Worm (Caenorhabditis elegans) whole organism, L1 larva: Measurements from ENCODE around the gene F21C10.4.

Source experiments
- C04F5.9 ChIP-seq: sonication (generic microtip); optimal IDR thresholded peaks from 2 replicates; lab custom pipeline; 2016; ENCODE audit warnings: missing genetic modification characterization, missing compliant biosample characterization
- C16A3.4 ChIP-seq: fragments of 150-350 bp; optimal IDR thresholded peaks from 2 replicates; lab custom pipeline; 2014; ENCODE audit warnings: missing biosample characterization, missing genetic modification characterization
- aly-2 ChIP-seq: fragments of 150-350 bp; optimal IDR thresholded peaks from 2 replicates; lab custom pipeline; 2014; ENCODE audit warnings: missing biosample characterization, missing genetic modification characterization
- ama-1 ChIP-seq: fragments of 150-350 bp; optimal IDR thresholded peaks from 2 replicates; lab custom pipeline; 2014
- blmp-1 ChIP-seq: fragments of 150-350 bp; optimal IDR thresholded peaks from 2 replicates; lab custom pipeline; 2014; ENCODE audit warnings: missing biosample characterization, missing genetic modification characterization
- ceh-63 ChIP-seq: fragments of 200-800 bp; sonication (Bioruptor generic); optimal IDR thresholded peaks from 2 replicates; lab custom pipeline; 2018; ENCODE audit warnings: mild to moderate bottlenecking, missing genetic modification characterization, missing compliant biosample characterization
- efl-1 ChIP-seq, 4 experiments: fragments of 150-350 bp; optimal IDR thresholded peaks in 3 of 4; peaks in 1 of 4; 1 replicate in 1 of 4; 2 replicates in 3 of 4; lab custom pipeline; 2014; ENCODE audit warnings: missing biosample characterization in 2 of 4, missing genetic modification characterization in 2 of 4, missing genetic modification reagents in 2 of 4
- egl-13 ChIP-seq: sonication (generic microtip); optimal IDR thresholded peaks from 2 replicates; lab custom pipeline; 2016; ENCODE audit warnings: missing genotype, missing genetic modification reagents, missing genetic modification characterization, missing compliant biosample characterization
- elt-2 ChIP-seq: sonication (generic microtip); optimal IDR thresholded peaks from 2 replicates; lab custom pipeline; 2016; ENCODE audit warnings: missing genetic modification characterization, mild to moderate bottlenecking, inconsistent platforms, missing compliant biosample characterization, missing genetic modification reagents
- elt-3 ChIP-seq, 6 experiments: fragments of 150-350 bp in 1 of 6; sonication (generic microtip); optimal IDR thresholded peaks; 2 replicates each; lab custom pipeline; 2017 to 2018; ENCODE audit warnings: missing biosample characterization in 6 of 6, missing genetic modification characterization in 6 of 6, inconsistent platforms in 1 of 6
- grh-1 ChIP-seq: fragments of 200-800 bp; sonication (Bioruptor generic); IDR thresholded peaks from 2 replicates; pipeline ENCODE4 v1.3.6; 2022; ENCODE audit warnings: missing genetic modification reagents, missing genetic modification characterization, missing compliant biosample characterization
- isw-1 ChIP-seq: fragments of 200-800 bp; sonication (Bioruptor generic); IDR thresholded peaks from 2 replicates; pipeline ENCODE4 v1.3.6; 2022; ENCODE audit warnings: missing genetic modification characterization, missing compliant biosample characterization
- jun-1 ChIP-seq: fragments of 150-350 bp; optimal IDR thresholded peaks from 2 replicates; lab custom pipeline; 2014; ENCODE audit warnings: missing biosample characterization, missing genetic modification reagents, missing genetic modification characterization
- lin-14 ChIP-seq: fragments of 200-800 bp; sonication (Bioruptor generic); optimal IDR thresholded peaks from 2 replicates; lab custom pipeline; 2018; ENCODE audit warnings: mild to moderate bottlenecking, missing genetic modification characterization, moderate library complexity, missing compliant biosample characterization
- lin-35 ChIP-seq, 2 experiments: fragments of 150-350 bp; optimal IDR thresholded peaks; 2 replicates each; lab custom pipeline; 2014; ENCODE audit warnings: missing biosample characterization in 2 of 2, missing genetic modification characterization in 2 of 2, missing genetic modification reagents in 2 of 2
- mab-9 ChIP-seq: fragments of 200-800 bp; sonication (Bioruptor generic); IDR thresholded peaks from 2 replicates; pipeline ENCODE4 v1.3.6; 2022; ENCODE audit warnings: missing genetic modification reagents, missing genetic modification characterization, missing compliant biosample characterization
- mdl-1 ChIP-seq, 2 experiments: fragments of 150-350 bp; optimal IDR thresholded peaks; 2 replicates each; lab custom pipeline; 2014 to 2017; ENCODE audit warnings: missing biosample characterization in 2 of 2, missing genetic modification characterization in 2 of 2, inconsistent platforms in 1 of 2
- mef-2 ChIP-seq: fragments of 150-350 bp; optimal IDR thresholded peaks from 2 replicates; lab custom pipeline; 2014; ENCODE audit warnings: missing biosample characterization, missing genetic modification characterization
- mep-1 ChIP-seq: fragments of 150-350 bp; optimal IDR thresholded peaks from 2 replicates; lab custom pipeline; 2014; ENCODE audit warnings: missing biosample characterization, missing genetic modification characterization
- nhr-19 ChIP-seq: fragments of 200-800 bp; sonication (Bioruptor generic); conservative IDR thresholded peaks from 2 replicates; pipeline ENCODE4 v1.3.6; 2022; ENCODE audit warnings: missing genetic modification characterization, missing compliant biosample characterization
- nhr-20 ChIP-seq: sonication (generic microtip); optimal IDR thresholded peaks from 2 replicates; lab custom pipeline; 2016; ENCODE audit warnings: mild to moderate bottlenecking, missing genetic modification characterization, missing compliant biosample characterization
- nhr-47 ChIP-seq: sonication (generic microtip); optimal IDR thresholded peaks from 2 replicates; lab custom pipeline; 2016; ENCODE audit warnings: mild to moderate bottlenecking, missing genetic modification characterization, moderate library complexity, missing compliant biosample characterization
- nhr-71 ChIP-seq: sonication (generic microtip); optimal IDR thresholded peaks from 2 replicates; lab custom pipeline; 2016; ENCODE audit warnings: mild to moderate bottlenecking, missing genetic modification characterization, moderate library complexity, missing compliant biosample characterization
- nhr-85 ChIP-seq: sonication (generic microtip); peaks from one replicate; lab custom pipeline; 2016; ENCODE audit warnings: missing genetic modification characterization, inconsistent platforms, missing compliant biosample characterization
- nhr-90 ChIP-seq: sonication (generic microtip); optimal IDR thresholded peaks from 2 replicates; lab custom pipeline; 2016; ENCODE audit warnings: mild to moderate bottlenecking, missing genetic modification characterization, missing compliant biosample characterization; ENCODE audit not compliant: poor library complexity
- snpc-4 ChIP-seq: fragments of 150-350 bp; optimal IDR thresholded peaks from 2 replicates; lab custom pipeline; 2014; ENCODE audit warnings: missing biosample characterization, missing genetic modification characterization
- sptf-1 ChIP-seq: fragments of 150-350 bp; optimal IDR thresholded peaks from 2 replicates; lab custom pipeline; 2014; ENCODE audit warnings: missing biosample characterization, missing genetic modification characterization
- tbx-2 ChIP-seq: sonication (generic microtip); optimal IDR thresholded peaks from 2 replicates; lab custom pipeline; 2016; ENCODE audit warnings: missing genetic modification characterization, missing compliant biosample characterization
- tlp-1 ChIP-seq: fragments of 150-350 bp; optimal IDR thresholded peaks from 2 replicates; lab custom pipeline; 2014; ENCODE audit warnings: missing biosample characterization, missing genetic modification characterization
- ztf-11 ChIP-seq, 2 experiments: sonication (generic microtip); optimal IDR thresholded peaks; 2 replicates each; lab custom pipeline; 2016 to 2017; ENCODE audit warnings: missing genetic modification characterization in 2 of 2, missing biosample characterization in 1 of 2, missing compliant biosample characterization in 1 of 2

The F21C10.4 gene

DNA sequence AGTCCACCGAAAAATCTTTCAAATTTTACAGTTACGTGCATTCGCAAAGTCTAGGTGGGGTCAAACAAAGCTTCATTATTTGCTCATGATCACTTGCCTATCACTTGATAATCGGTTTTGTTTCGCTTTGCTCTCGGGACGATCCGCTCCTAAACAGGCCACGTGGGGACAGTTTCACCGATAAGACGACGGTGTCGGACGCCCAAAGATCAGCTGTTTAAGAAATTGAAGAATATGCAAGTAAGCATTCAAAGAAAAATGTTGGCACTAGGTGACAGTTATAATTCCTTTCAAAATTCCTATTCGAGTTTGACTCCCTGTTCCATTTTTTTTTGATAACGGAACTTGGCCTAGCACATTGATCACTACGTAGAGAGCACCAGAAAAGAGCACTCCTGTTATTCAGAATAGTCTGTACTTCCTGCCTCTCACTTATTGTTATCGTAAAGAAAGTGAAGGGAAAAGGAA lies 46.4 kb upstream of the F21C10.4 start:
- TF ChIP-seq nhr-20 (tag; lab: Kevin White, UChicago) = peak; percentile 33
- TF ChIP-seq nhr-47 = no peak
- TF ChIP-seq mab-9 (GFP tag; lab: Robert Waterston, UW) = no peak
- TF ChIP-seq snpc-4 (tag; lab: Kevin White, UChicago) = no peak
- peak; percentile 25; the same call in 1 of the 2 replicates for TF ChIP-seq nhr-19
- no peak for TF ChIP-seq isw-1
- TF ChIP-seq nhr-71 (tag; lab: Kevin White, UChicago) = peak; percentile 46
- TF ChIP-seq lin-35 (GFP tag; optimal IDR thresholded peaks at IDR 0.05; lab: Kevin White, UChicago) = peak in 1 of 2 experiments; percentile 53
- TF ChIP-seq mdl-1 (tag; optimal IDR thresholded peaks at IDR 0.05; lab: Kevin White, UChicago) = peak in 1 of 2 experiments; percentile 65
- peak; percentile 52 for TF ChIP-seq nhr-90 (tag; lab: Kevin White, UChicago)
- no peak for TF ChIP-seq mef-2
- TF ChIP-seq efl-1 (optimal IDR thresholded peaks at IDR 0.05; lab: Kevin White, UChicago) = no peak
- peak in 1 of 2 experiments; percentile 89 for TF ChIP-seq efl-1 (GFP tag; optimal IDR thresholded peaks at IDR 0.05 in 1 of 2; lab: Kevin White, UChicago)
- TF ChIP-seq tlp-1 (tag; lab: Kevin White, UChicago) = no peak
- TF ChIP-seq egl-13 (tag; lab: Kevin White, UChicago) = peak; percentile 14
- peak; percentile 11 for TF ChIP-seq lin-14
- TF ChIP-seq elt-2 (tag; lab: Kevin White, UChicago) = peak; percentile 97

DNA sequence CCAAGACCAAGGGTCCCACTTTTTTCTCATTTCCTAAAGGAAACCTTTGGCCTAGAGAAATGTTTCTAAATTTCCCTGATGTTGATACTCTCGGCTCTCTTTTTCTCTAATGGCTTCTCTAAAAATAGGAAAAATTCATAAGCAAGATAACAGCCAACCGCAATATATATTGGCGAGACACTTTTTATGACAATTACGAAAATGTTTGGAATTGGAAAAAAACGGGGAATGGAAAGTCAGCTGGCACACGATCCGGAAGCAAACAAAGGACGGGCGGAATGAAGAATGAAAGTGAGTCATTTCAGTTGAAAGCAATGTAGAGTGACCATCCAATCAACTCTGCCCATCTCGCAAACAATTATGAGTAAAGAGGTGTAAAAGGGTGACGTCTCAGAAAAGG lies 45.0 kb upstream of the F21C10.4 start:
- peak; percentile 24 for TF ChIP-seq lin-14
- peak in 1 of 2 experiments; percentile 7 for TF ChIP-seq mdl-1 (tag; optimal IDR thresholded peaks at IDR 0.05; lab: Kevin White, UChicago)
- no peak for TF ChIP-seq ztf-11 (tag; optimal IDR thresholded peaks at IDR 0.05; lab: Kevin White, UChicago)
- TF ChIP-seq C04F5.9 (tag; lab: Kevin White, UChicago) = no peak
- TF ChIP-seq jun-1 (tag; lab: Kevin White, UChicago) = peak; percentile 16
- peak; percentile 26 for TF ChIP-seq elt-2 (tag; lab: Kevin White, UChicago)

DNA sequence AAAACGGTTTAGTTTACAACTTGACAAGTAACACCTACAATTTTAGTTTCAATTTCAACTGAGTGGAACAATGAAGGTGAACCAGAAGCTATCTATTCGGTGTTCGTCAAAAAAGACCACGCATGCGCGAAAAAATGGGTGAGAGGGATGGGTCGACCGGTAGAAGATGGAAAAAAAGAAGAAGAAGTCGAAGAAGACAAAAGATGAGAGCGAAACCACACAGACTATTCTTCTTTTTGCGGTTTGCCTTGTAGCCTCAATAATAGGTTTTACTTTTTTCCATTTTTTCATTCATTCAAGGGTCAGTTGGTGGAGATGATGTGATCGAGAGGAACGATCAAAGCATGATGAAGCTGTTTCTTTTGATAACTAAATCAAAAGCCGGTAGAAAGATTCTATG lies 44.1 kb upstream of the F21C10.4 start:
- TF ChIP-seq blmp-1 = peak; percentile 62
- TF ChIP-seq elt-3 (tag; optimal IDR thresholded peaks at IDR 0.05; lab: Kevin White, UChicago) = no peak

DNA sequence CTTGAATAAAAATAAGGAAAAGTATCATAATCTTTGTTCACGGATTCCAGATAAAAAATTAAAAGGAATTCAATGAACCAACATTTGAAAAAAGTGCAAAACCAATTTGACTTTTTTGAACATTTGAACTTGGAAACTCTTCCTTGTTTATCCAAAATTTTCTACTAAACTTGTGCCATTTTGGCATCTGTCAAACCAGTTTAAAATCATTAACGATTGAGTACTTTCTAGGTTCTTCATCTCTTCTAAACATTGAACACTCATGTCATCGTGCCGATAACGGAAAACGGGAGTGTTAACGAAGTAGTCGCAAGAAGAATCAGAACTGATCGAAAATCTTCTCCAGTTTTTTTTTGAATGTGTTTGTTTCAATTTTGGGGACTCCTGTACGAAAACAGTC lies 42.2 kb upstream of the F21C10.4 start:
- TF ChIP-seq nhr-85 (tag; lab: Kevin White, UChicago) (peak; percentile 80), nhr-71 (tag; lab: Kevin White, UChicago) (peak; percentile 32), ceh-63 (GFP tag; lab: Kevin White, UChicago) (no peak), grh-1 (GFP tag; lab: Robert Waterston, UW) (peak; percentile 53), elt-3 (tag; optimal IDR thresholded peaks at IDR 0.05; lab: Kevin White, UChicago) (peak in 2 of 6 experiments; percentile 9 to 12), nhr-19 (0 out of 2 replicates have a peak, but pooled peaks have one; percentile 23), lin-14 (peak; percentile 40), lin-35 (GFP tag; optimal IDR thresholded peaks at IDR 0.05; lab: Kevin White, UChicago) (peak in 1 of 2 experiments; percentile 24), blmp-1 (peak; percentile 47), C16A3.4 (tag; lab: Kevin White, UChicago) (no peak), tbx-2 (peak; percentile 27), ztf-11 (tag; optimal IDR thresholded peaks at IDR 0.05; lab: Kevin White, UChicago) (no peak), nhr-20 (tag; lab: Kevin White, UChicago) (peak; percentile 39)

DNA sequence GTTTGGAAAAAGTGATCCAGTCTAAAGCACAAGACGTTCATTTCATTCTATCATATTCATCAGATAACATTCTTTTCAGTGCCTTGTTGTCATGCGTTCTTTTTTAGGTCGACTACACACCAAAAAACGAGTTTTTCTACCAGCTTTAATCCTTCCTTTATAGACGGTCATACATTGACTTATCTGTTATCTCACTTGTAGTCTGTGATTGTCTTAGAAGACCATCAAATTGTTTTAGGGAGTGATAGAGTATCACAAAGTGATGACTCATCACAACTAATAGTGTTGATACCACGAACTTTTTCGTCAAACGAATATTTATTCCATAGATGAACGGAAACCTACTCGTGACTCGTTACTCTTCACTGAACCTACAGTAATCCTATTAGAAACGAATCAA lies 40.6 kb upstream of the F21C10.4 start:
- TF ChIP-seq elt-3 (tag; optimal IDR thresholded peaks at IDR 0.05; lab: Kevin White, UChicago) (peak in 2 of 6 experiments; percentile 24 to 28), sptf-1 (no peak), lin-35 (GFP tag; optimal IDR thresholded peaks at IDR 0.05; lab: Kevin White, UChicago) (peak in 1 of 2 experiments; percentile 13), aly-2 (tag; lab: Kevin White, UChicago) (no peak), mep-1 (peak; percentile 26), nhr-85 (tag; lab: Kevin White, UChicago) (peak; percentile 82)
- TF ChIP-seq, all 84 proteins: peak for 4

DNA sequence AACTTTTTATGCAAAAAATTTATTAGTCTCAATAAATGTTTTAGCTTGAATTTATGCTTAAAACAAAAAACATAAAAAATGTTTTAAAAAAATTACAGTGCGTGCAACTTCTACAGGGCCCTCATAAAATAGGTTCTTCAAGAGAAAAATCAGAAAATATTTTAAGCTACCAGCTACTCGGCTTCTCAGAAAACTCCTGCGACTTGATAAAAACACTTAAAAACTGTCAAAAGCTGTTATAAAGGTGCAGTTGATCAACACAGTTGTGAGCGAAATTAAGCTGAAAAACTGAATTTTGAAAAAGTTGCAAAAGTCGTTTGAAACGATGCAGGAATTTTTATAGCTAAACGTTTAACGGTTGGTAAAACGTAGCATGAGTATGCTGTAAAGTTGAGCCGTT lies 37.7 kb upstream of the F21C10.4 start:
- TF ChIP-seq ceh-63 (GFP tag; lab: Kevin White, UChicago) (no peak), nhr-85 (tag; lab: Kevin White, UChicago) (peak; percentile 20), mab-9 (GFP tag; lab: Robert Waterston, UW) (0 out of 2 replicates have a peak, but pooled peaks have one; percentile 8), ama-1 (lab: Kevin White, UChicago) (peak; percentile 76)
